Fruit fly (Drosophila melanogaster): ENCODE data around the gene CG3117.

DNA sequence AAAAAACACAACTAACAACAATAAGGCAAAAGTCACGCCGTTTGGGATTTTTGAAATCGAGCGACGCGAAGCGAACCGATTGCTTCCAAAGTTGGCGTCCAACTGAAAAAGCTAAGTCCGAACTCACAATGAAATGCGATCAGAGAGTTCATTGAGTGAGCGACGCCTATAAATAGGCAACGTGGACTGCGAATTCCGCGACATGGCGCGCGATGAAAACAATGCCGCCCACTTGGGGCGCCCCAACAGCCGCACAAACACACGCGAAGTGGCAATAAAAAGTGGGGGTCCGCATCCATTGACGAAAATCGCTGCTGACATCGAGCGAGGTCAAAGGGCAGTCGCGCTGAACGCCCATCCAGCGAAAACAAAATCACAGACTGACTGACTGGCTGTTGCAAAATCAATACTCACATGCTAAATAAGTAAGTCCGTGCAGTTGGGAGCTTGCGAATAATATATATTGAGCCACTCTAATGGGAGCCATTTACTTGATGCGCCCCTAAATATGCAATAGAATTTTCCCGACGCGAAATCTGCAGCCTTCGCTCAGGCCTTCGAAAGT, 8.3 kb upstream of the CG3117 start:
- TF ChIP-seq insv (optimal IDR thresholded peaks at IDR 0.05), result no peak
- no peak for TF ChIP-seq ttk (optimal IDR thresholded peaks at IDR 0.05)
- no peak for TF ChIP-seq Myc (optimal IDR thresholded peaks at IDR 0.05)
- TF ChIP-seq psq (optimal IDR thresholded peaks at IDR 0.05), result no peak
